Fruit fly (Drosophila melanogaster) whole organism, embryonic: ENCODE results near the gene CG32971.

ENCODE experiments used
- ATbp ChIP-seq: fragments of 200-800 bp; sonication (Bioruptor generic); optimal IDR thresholded peaks from 2 replicates; lab custom pipeline; 2017; ENCODE audit warnings: missing biosample characterization, mild to moderate bottlenecking, missing genetic modification characterization, missing genetic modification reagents
- Atf6 ChIP-seq: fragments of 200-800 bp; sonication (Bioruptor generic); IDR thresholded peaks from 2 replicates; pipeline ENCODE4 v1.3.6; 2022; ENCODE audit warnings: missing biosample characterization, missing genetic modification characterization
- CG10147 ChIP-seq: fragments of 200-800 bp; sonication (Bioruptor generic); optimal IDR thresholded peaks from 2 replicates; lab custom pipeline; 2019; ENCODE audit warnings: missing biosample characterization, mild to moderate bottlenecking, missing genetic modification characterization, moderate library complexity
- CG10431 ChIP-seq: fragments of 200-800 bp; sonication (Bioruptor generic); optimal IDR thresholded peaks from 3 replicates; lab custom pipeline; 2018; ENCODE audit warnings: missing biosample characterization, mild to moderate bottlenecking, missing genetic modification characterization
- CG11456 ChIP-seq: fragments of 200-800 bp; sonication (Bioruptor generic); IDR thresholded peaks from 3 replicates; pipeline ENCODE4 v1.3.6; 2022; ENCODE audit warnings: missing biosample characterization, missing genetic modification characterization
- CG11723 ChIP-seq: fragments of 200-800 bp; sonication (Bioruptor generic); optimal IDR thresholded peaks from 2 replicates; lab custom pipeline; 2017; ENCODE audit warnings: missing biosample characterization, mild to moderate bottlenecking, missing genetic modification characterization
- CG12071 ChIP-seq: fragments of 200-800 bp; sonication (Bioruptor generic); optimal IDR thresholded peaks from 3 replicates; lab custom pipeline; 2018; ENCODE audit warnings: missing biosample characterization, mild to moderate bottlenecking, missing genetic modification characterization
- CG12219 ChIP-seq: fragments of 200-800 bp; sonication (Bioruptor generic); optimal IDR thresholded peaks from 3 replicates; lab custom pipeline; 2018; ENCODE audit warnings: missing biosample characterization, mild to moderate bottlenecking, missing genetic modification characterization
- CG15601 ChIP-seq: fragments of 200-800 bp; sonication (Bioruptor generic); optimal IDR thresholded peaks from 3 replicates; lab custom pipeline; 2019; ENCODE audit warnings: missing biosample characterization, mild to moderate bottlenecking, missing genetic modification characterization, moderate library complexity
- CG1603 ChIP-seq: fragments of 200-800 bp; sonication (Bioruptor generic); optimal IDR thresholded peaks from 2 replicates; lab custom pipeline; 2019; ENCODE audit warnings: missing biosample characterization, mild to moderate bottlenecking, missing genetic modification characterization, moderate library complexity
- CG31441 ChIP-seq: fragments of 200-800 bp; sonication (Bioruptor generic); IDR thresholded peaks from 2 replicates; pipeline ENCODE4 v1.3.6; 2022; ENCODE audit warnings: missing biosample characterization, missing genetic modification characterization
- CG32767 ChIP-seq: fragments of 200-800 bp; sonication (Bioruptor generic); IDR thresholded peaks from 2 replicates; pipeline ENCODE4 v1.3.6; 2022; ENCODE audit warnings: missing biosample characterization, missing genetic modification characterization
- CG32772 ChIP-seq: fragments of 200-800 bp; sonication (Bioruptor generic); IDR thresholded peaks from 2 replicates; pipeline ENCODE4 v1.3.6; 2022; ENCODE audit warnings: missing biosample characterization, missing genetic modification characterization
- CG3995 ChIP-seq: fragments of 200-800 bp; sonication (Bioruptor generic); optimal IDR thresholded peaks from 3 replicates; lab custom pipeline; 2016; ENCODE audit warnings: missing biosample characterization, missing genetic modification characterization
- CG4707 ChIP-seq: fragments of 200-800 bp; sonication (Bioruptor generic); optimal IDR thresholded peaks from 2 replicates; lab custom pipeline; 2018; ENCODE audit warnings: missing biosample characterization, mild to moderate bottlenecking, missing genetic modification characterization, moderate library complexity
- CG8924 ChIP-seq: fragments of 200-800 bp; optimal IDR thresholded peaks from 3 replicates; lab custom pipeline; 2019; ENCODE audit warnings: missing biosample characterization, mild to moderate bottlenecking, missing genetic modification characterization, moderate library complexity
- HLH3B ChIP-seq: fragments of 200-800 bp; sonication (Bioruptor generic); IDR thresholded peaks from 2 replicates; pipeline ENCODE4 v1.3.6; 2022; ENCODE audit warnings: missing biosample characterization, missing genetic modification characterization
- MESR4 ChIP-seq: fragments of 200-800 bp; sonication (Bioruptor generic); optimal IDR thresholded peaks from 2 replicates; lab custom pipeline; 2018; ENCODE audit warnings: missing biosample characterization, mild to moderate bottlenecking, missing genetic modification characterization, moderate library complexity
- Max ChIP-seq: fragments of 200-800 bp; sonication (Bioruptor generic); optimal IDR thresholded peaks from 2 replicates; lab custom pipeline; 2016; ENCODE audit warnings: missing biosample characterization, mild to moderate bottlenecking, missing genetic modification characterization
- Mrtf ChIP-seq: fragments of 200-800 bp; sonication (Bioruptor generic); IDR thresholded peaks from 3 replicates; pipeline ENCODE4 v1.3.6; 2022; ENCODE audit warnings: missing biosample characterization, missing genetic modification characterization
- Rfx ChIP-seq: fragments of 200-800 bp; sonication (Bioruptor generic); IDR thresholded peaks from 2 replicates; pipeline ENCODE4 v1.3.6; 2022; ENCODE audit warnings: missing biosample characterization, missing genetic modification characterization
- Rx ChIP-seq: fragments of 200-800 bp; sonication (Bioruptor generic); IDR thresholded peaks from 2 replicates; pipeline ENCODE4 v1.3.6; 2022; ENCODE audit warnings: missing biosample characterization, missing genetic modification characterization
- Xrp1 ChIP-seq: fragments of 200-800 bp; sonication (Bioruptor generic); IDR thresholded peaks from 2 replicates; pipeline ENCODE4 v1.3.6; 2022; ENCODE audit warnings: missing biosample characterization, missing genetic modification characterization
- caup ChIP-seq: fragments of 200-800 bp; sonication (Bioruptor generic); optimal IDR thresholded peaks from 3 replicates; lab custom pipeline; 2017; ENCODE audit warnings: missing biosample characterization, mild to moderate bottlenecking, missing genetic modification characterization, moderate library complexity; ENCODE audit not compliant: severe bottlenecking
- chinmo ChIP-seq: fragments of 200-800 bp; sonication (Bioruptor generic); IDR thresholded peaks from 4 replicates; pipeline ENCODE4 v1.3.6; 2022; ENCODE audit warnings: missing biosample characterization, missing genetic modification characterization; ENCODE audit not compliant: partially characterized antibody
- ci ChIP-seq: fragments of 200-800 bp; sonication (Bioruptor generic); IDR thresholded peaks from 3 replicates; pipeline ENCODE4 v1.3.6; 2022; ENCODE audit warnings: missing biosample characterization, missing genetic modification characterization
- eve ChIP-seq, 2 experiments: fragments of >200 bp; optimal IDR thresholded peaks; 2 replicates each; lab custom pipeline; 2017; ENCODE audit warnings: missing biosample characterization in 2 of 2, missing genetic modification characterization in 2 of 2
- gcm ChIP-seq: fragments of 200-800 bp; sonication (Bioruptor generic); optimal IDR thresholded peaks from 2 replicates; lab custom pipeline; 2019; ENCODE audit warnings: missing biosample characterization, mild to moderate bottlenecking, missing genetic modification characterization, moderate library complexity
- gem ChIP-seq: fragments of 200-800 bp; sonication (Bioruptor generic); optimal IDR thresholded peaks from 2 replicates; lab custom pipeline; 2019; ENCODE audit warnings: missing biosample characterization, mild to moderate bottlenecking, missing genetic modification characterization, moderate library complexity
- gsb-n ChIP-seq: fragments of 200-800 bp; sonication (Bioruptor generic); optimal IDR thresholded peaks from 3 replicates; lab custom pipeline; 2018; ENCODE audit warnings: missing biosample characterization, mild to moderate bottlenecking, missing genetic modification characterization
- hb ChIP-seq: fragments of 200-800 bp; sonication (Bioruptor generic); IDR thresholded peaks from 3 replicates; pipeline ENCODE4 v1.3.6; 2022; ENCODE audit warnings: missing biosample characterization, missing genetic modification characterization; ENCODE audit not compliant: partially characterized antibody
- ken ChIP-seq: fragments of 200-800 bp; sonication (Bioruptor generic); IDR thresholded peaks from 3 replicates; pipeline ENCODE4 v1.3.6; 2022; ENCODE audit warnings: missing biosample characterization, missing genetic modification characterization
- kni ChIP-seq: fragments of 200-800 bp; sonication (Bioruptor generic); optimal IDR thresholded peaks from 3 replicates; lab custom pipeline; 2017; ENCODE audit warnings: mild to moderate bottlenecking, missing biosample characterization, missing genetic modification reagents, missing genetic modification characterization
- lab ChIP-seq: fragments of 200-800 bp; sonication (Bioruptor generic); optimal IDR thresholded peaks from 3 replicates; lab custom pipeline; 2017; ENCODE audit warnings: missing biosample characterization, missing genetic modification characterization, mild to moderate bottlenecking, moderate library complexity, missing genetic modification reagents
- lmd ChIP-seq: fragments of 200-800 bp; sonication (Bioruptor generic); IDR thresholded peaks from 2 replicates; pipeline ENCODE4 v1.3.6; 2022; ENCODE audit warnings: missing biosample characterization, missing genetic modification characterization
- nau ChIP-seq: fragments of 200-800 bp; sonication (Bioruptor generic); optimal IDR thresholded peaks from 3 replicates; lab custom pipeline; 2017; ENCODE audit warnings: missing biosample characterization, mild to moderate bottlenecking, missing genetic modification characterization, missing genetic modification reagents
- odd ChIP-seq: fragments of 200-800 bp; sonication (Bioruptor generic); optimal IDR thresholded peaks from 2 replicates; lab custom pipeline; 2017; ENCODE audit warnings: missing biosample characterization, mild to moderate bottlenecking, missing genetic modification characterization
- onecut ChIP-seq: fragments of 200-800 bp; sonication (Bioruptor generic); IDR thresholded peaks from 2 replicates; pipeline ENCODE4 v1.3.6; 2022; ENCODE audit warnings: missing biosample characterization, missing genetic modification characterization
- psq ChIP-seq: fragments of 200-800 bp; sonication (Bioruptor generic); optimal IDR thresholded peaks from 2 replicates; lab custom pipeline; 2017; ENCODE audit warnings: missing biosample characterization, missing genetic modification characterization
- sc ChIP-seq, 3 experiments: fragments of >200 bp in 2 of 3; fragments of 200-800 bp in 1 of 3; sonication (Bioruptor generic) in 1 of 3; optimal IDR thresholded peaks; 2 replicates in 2 of 3; 3 replicates in 1 of 3; lab custom pipeline; 2017; ENCODE audit warnings: mild to moderate bottlenecking in 1 of 3, missing biosample characterization in 1 of 3, missing genetic modification characterization in 1 of 3, missing genetic modification reagents in 1 of 3
- sd ChIP-seq: fragments of 200-800 bp; sonication (Bioruptor generic); optimal IDR thresholded peaks from 3 replicates; lab custom pipeline; 2018; ENCODE audit warnings: missing biosample characterization, mild to moderate bottlenecking, missing genetic modification characterization, moderate library complexity
- sens ChIP-seq: fragments of 200-800 bp; sonication (Bioruptor generic); peaks from one replicate; lab custom pipeline; 2016; ENCODE audit warnings: missing biosample characterization, missing genetic modification characterization
- vfl ChIP-seq: fragments of 200-800 bp; sonication (Bioruptor generic); optimal IDR thresholded peaks from 2 replicates; lab custom pipeline; 2016; ENCODE audit warnings: missing biosample characterization, missing genetic modification characterization
- wek ChIP-seq: fragments of 200-800 bp; sonication (Bioruptor generic); optimal IDR thresholded peaks from 3 replicates; lab custom pipeline; 2018; ENCODE audit warnings: missing biosample characterization, mild to moderate bottlenecking, missing genetic modification characterization, moderate library complexity
- z ChIP-seq: fragments of 200-800 bp; sonication (Bioruptor generic); IDR thresholded peaks from 3 replicates; pipeline ENCODE4 v1.3.6; 2022; ENCODE audit warnings: missing biosample characterization, missing genetic modification characterization

CG32971 gene

DNA sequence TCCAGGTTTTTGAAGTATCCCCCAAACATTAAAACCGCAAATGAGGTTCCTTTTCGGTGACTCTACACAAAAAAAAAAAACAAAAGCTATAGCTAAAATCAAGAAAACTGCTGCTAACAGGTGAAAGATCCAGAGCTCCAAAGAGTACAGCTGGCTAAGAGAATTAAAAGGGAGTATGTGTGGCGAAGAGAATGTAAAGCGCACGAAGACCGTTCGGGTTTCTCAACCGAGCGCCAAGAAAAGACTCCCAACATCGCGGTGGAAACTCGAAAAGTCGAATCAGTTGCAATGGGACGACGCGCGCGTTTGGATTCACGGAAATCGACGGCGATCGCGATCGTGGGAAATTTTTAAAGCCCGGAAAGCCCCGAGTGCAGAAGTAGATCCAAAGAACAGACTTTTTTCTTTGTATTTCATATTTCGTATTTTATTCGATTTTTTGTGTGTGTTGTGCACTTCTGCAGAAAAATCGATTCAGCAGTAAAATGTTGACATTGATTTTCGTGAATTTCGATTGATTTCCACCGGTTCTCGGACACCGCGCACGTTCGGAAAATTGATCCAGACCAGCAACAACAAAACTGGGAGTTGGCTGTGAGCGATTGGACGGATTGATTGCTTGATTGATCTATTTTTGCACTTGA lies 26.2 kb downstream of the CG32971 start (continued):
- no peak for TF ChIP-seq CG10431
- no peak for TF ChIP-seq eve (GFP tag; optimal IDR thresholded peaks at IDR 0.05; lab: Kevin White, UChicago)
- TF ChIP-seq psq (GFP tag; lab: Kevin White, UChicago) = no peak
- TF ChIP-seq wek = no peak
- TF ChIP-seq CG11456 (GFP tag; lab: Robert Waterston, UW) = no peak
- TF ChIP-seq kni (GFP tag; lab: Kevin White, UChicago) = peak; percentile 6

DNA sequence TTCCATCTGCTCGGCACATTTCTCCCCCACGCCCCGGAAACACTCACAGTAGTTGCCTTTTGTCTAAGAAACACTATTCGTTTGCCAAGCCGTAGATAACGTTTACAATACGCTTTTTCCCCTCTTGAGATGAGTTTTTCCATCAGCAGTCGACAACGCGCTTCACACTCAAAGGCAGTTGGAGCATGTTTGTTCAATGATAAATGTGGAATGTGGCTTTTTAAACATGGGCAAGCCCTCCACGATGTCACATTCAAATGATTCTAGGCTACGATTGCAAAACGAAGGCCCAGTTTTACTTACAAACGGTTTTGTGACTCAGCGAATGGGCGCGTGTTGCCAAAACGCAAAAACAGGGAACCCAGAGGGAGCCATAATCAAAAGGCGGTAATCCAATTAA lies 27.9 kb downstream of the CG32971 start:
- TF ChIP-seq sens (GFP tag; lab: Kevin White, UChicago) = peak; percentile 66
- TF ChIP-seq CG31441 (GFP tag; lab: Robert Waterston, UW) = no peak
- peak; percentile 38 for TF ChIP-seq ATbp (GFP tag; lab: Kevin White, UChicago)
- TF ChIP-seq gcm (GFP tag; lab: Kevin White, UChicago) = no peak
- no peak for TF ChIP-seq ken
- TF ChIP-seq CG12071 (GFP tag; lab: Kevin White, UChicago) = no peak
- TF ChIP-seq sd (tag; lab: Kevin White, UChicago) = peak; percentile 65
- no peak for TF ChIP-seq Rx (GFP tag; lab: Robert Waterston, UW)
- 0 out of 3 replicates have a peak, but pooled peaks have one; percentile 31 for TF ChIP-seq z (GFP tag; lab: Robert Waterston, UW)
- TF ChIP-seq lab (GFP tag; lab: Kevin White, UChicago) = no peak

DNA sequence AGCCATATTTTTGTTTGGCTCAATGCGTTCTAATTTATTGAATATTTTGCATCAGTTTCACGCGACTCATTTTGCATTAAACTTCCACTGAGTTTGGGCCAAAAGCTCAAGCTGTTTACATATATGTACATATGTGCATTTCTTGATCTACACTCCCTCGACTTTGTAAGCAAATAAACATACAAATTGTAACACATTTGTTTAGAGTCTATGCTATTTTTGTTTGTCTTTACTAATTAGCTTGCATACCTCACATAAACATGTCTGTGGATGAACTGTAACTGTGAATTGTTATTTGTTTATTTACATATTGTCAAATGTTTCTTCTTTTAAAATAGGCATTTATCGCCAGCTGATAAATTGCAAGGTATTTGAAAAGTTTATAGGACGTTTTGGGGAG lies 32.9 kb downstream of the CG32971 start:
- TF ChIP-seq Max (GFP tag; lab: Kevin White, UChicago) (no peak), CG32767 (GFP tag; lab: Robert Waterston, UW) (no peak), lab (GFP tag; lab: Kevin White, UChicago) (peak; percentile 1), chinmo (GFP tag; lab: Robert Waterston, UW) (no peak), CG3995 (no peak), Xrp1 (GFP tag; lab: Robert Waterston, UW) (no peak), Rfx (GFP tag; lab: Robert Waterston, UW) (no peak), HLH3B (GFP tag; lab: Robert Waterston, UW) (no peak), nau (GFP tag; lab: Kevin White, UChicago) (peak; percentile 41), gsb-n (tag; lab: Kevin White, UChicago) (peak; percentile 51), Mrtf (GFP tag; lab: Robert Waterston, UW) (no peak), CG32772 (GFP tag; lab: Robert Waterston, UW) (no peak), CG4707 (GFP tag; lab: Kevin White, UChicago) (no peak), CG1603 (peak; percentile 61), hb (no peak), Atf6 (GFP tag; lab: Robert Waterston, UW) (peak; percentile 19; the same call in 1 of the 2 replicates), CG12219 (GFP tag; lab: Kevin White, UChicago) (peak; percentile 13), CG10147 (GFP tag; lab: Kevin White, UChicago) (no peak), gem (tag; lab: Kevin White, UChicago) (peak; percentile 45), CG12071 (GFP tag; lab: Kevin White, UChicago) (peak; percentile 48), odd (GFP tag; lab: Kevin White, UChicago) (no peak), CG11723 (no peak), sd (tag; lab: Kevin White, UChicago) (peak; percentile 22), CG8924 (tag; lab: Kevin White, UChicago) (no peak), CG15601 (peak; percentile 29), sc (optimal IDR thresholded peaks at IDR 0.05; lab: Kevin White, UChicago) (no peak), sc (GFP tag; optimal IDR thresholded peaks at IDR 0.05; lab: Kevin White, UChicago) (peak; percentile 21), onecut (GFP tag; lab: Robert Waterston, UW) (no peak), ci (0 out of 3 replicates have a peak, but pooled peaks have one; percentile 17), lmd (GFP tag; lab: Robert Waterston, UW) (no peak), MESR4 (no peak), wek (peak; percentile 16), caup (GFP tag; lab: Kevin White, UChicago) (peak; percentile 10), vfl (GFP tag; lab: Kevin White, UChicago) (no peak)
